Fruit fly (Drosophila melanogaster) whole organism, pupa: ENCODE data around the gene CG5439.

ENCODE experiments used
- CG10348 ChIP-seq: fragments of 200-800 bp; sonication (Bioruptor generic); IDR thresholded peaks from 2 replicates; pipeline ENCODE4 v1.3.6; 2022; ENCODE audit warnings: missing biosample characterization, missing genetic modification characterization
- CG12605 ChIP-seq: fragments of 200-800 bp; sonication (Bioruptor generic); IDR thresholded peaks from 2 replicates; pipeline ENCODE4 v1.3.6; 2022; ENCODE audit warnings: missing biosample characterization, missing genetic modification characterization
- CG13204 ChIP-seq: fragments of 200-800 bp; sonication (Bioruptor generic); optimal IDR thresholded peaks from 2 replicates; lab custom pipeline; 2018; ENCODE audit warnings: missing biosample characterization, mild to moderate bottlenecking, missing genetic modification characterization, moderate library complexity
- CG14655 ChIP-seq: fragments of 200-800 bp; sonication (Bioruptor generic); optimal IDR thresholded peaks from 3 replicates; lab custom pipeline; 2017; ENCODE audit warnings: mild to moderate bottlenecking, missing biosample characterization, missing genetic modification reagents, missing genetic modification characterization
- CG15710 ChIP-seq: fragments of 200-800 bp; sonication (Bioruptor generic); optimal IDR thresholded peaks from 2 replicates; lab custom pipeline; 2018; ENCODE audit warnings: missing biosample characterization, mild to moderate bottlenecking, missing genetic modification characterization, moderate library complexity
- CG17806 ChIP-seq: fragments of 200-800 bp; sonication (Bioruptor generic); optimal IDR thresholded peaks from 2 replicates; lab custom pipeline; 2018; ENCODE audit warnings: missing biosample characterization, mild to moderate bottlenecking, missing genetic modification characterization, moderate library complexity
- CG32121 ChIP-seq: fragments of 200-800 bp; sonication (Bioruptor generic); IDR thresholded peaks from 2 replicates; pipeline ENCODE4 v1.3.6; 2022; ENCODE audit warnings: missing biosample characterization, missing genetic modification characterization
- CG34367 ChIP-seq: fragments of 200-800 bp; sonication (Bioruptor generic); optimal IDR thresholded peaks from 2 replicates; lab custom pipeline; 2018; ENCODE audit warnings: missing biosample characterization, mild to moderate bottlenecking, missing genetic modification characterization
- CG4496 ChIP-seq: fragments of 200-800 bp; sonication (Bioruptor generic); IDR thresholded peaks from 3 replicates; pipeline ENCODE4 v1.3.6; 2022; ENCODE audit warnings: missing biosample characterization, missing genetic modification characterization
- CG8159 ChIP-seq: fragments of 200-800 bp; sonication (Bioruptor generic); optimal IDR thresholded peaks from 3 replicates; lab custom pipeline; 2018; ENCODE audit warnings: missing biosample characterization, mild to moderate bottlenecking, missing genetic modification characterization, moderate library complexity
- CG8301 ChIP-seq: fragments of 200-800 bp; sonication (Bioruptor generic); optimal IDR thresholded peaks from 2 replicates; lab custom pipeline; 2018; ENCODE audit warnings: missing biosample characterization, mild to moderate bottlenecking, missing genetic modification characterization
- CG9948 ChIP-seq: fragments of 200-800 bp; sonication (Bioruptor generic); optimal IDR thresholded peaks from 2 replicates; lab custom pipeline; 2018; ENCODE audit warnings: missing biosample characterization, mild to moderate bottlenecking, missing genetic modification characterization, moderate library complexity
- D1 ChIP-seq: fragments of 200-800 bp; sonication (Bioruptor generic); optimal IDR thresholded peaks from 2 replicates; lab custom pipeline; 2018; ENCODE audit warnings: missing biosample characterization, mild to moderate bottlenecking, missing genetic modification characterization, moderate library complexity
- EcR ChIP-seq: fragments of 200-800 bp; sonication (Bioruptor generic); optimal IDR thresholded peaks from 3 replicates; lab custom pipeline; 2019; ENCODE audit warnings: missing biosample characterization, missing genetic modification characterization, mild to moderate bottlenecking, moderate library complexity, missing genetic modification reagents
- Ets98B ChIP-seq: fragments of 200-800 bp; sonication (Bioruptor generic); IDR thresholded peaks from 2 replicates; pipeline ENCODE4 v1.3.6; 2022; ENCODE audit warnings: missing biosample characterization, missing genetic modification characterization
- Pif1A ChIP-seq: fragments of 200-800 bp; sonication (Bioruptor generic); optimal IDR thresholded peaks from 3 replicates; lab custom pipeline; 2016; ENCODE audit warnings: missing biosample characterization, missing genetic modification characterization
- Pif1B ChIP-seq: fragments of 200-800 bp; sonication (Bioruptor generic); optimal IDR thresholded peaks from 3 replicates; lab custom pipeline; 2016; ENCODE audit warnings: missing biosample characterization, missing genetic modification characterization
- Snoo ChIP-seq: fragments of 200-800 bp; sonication (Bioruptor generic); optimal IDR thresholded peaks from 3 replicates; lab custom pipeline; 2017; ENCODE audit warnings: missing biosample characterization, mild to moderate bottlenecking, missing genetic modification characterization, inconsistent platforms
- fd96Ca ChIP-seq: fragments of 200-800 bp; sonication (Bioruptor generic); IDR thresholded peaks from 3 replicates; pipeline ENCODE4 v1.3.6; 2022; ENCODE audit warnings: missing biosample characterization, missing genetic modification characterization
- gl ChIP-seq: fragments of 200-800 bp; sonication (Bioruptor generic); optimal IDR thresholded peaks from 2 replicates; lab custom pipeline; 2018; ENCODE audit warnings: missing biosample characterization, mild to moderate bottlenecking, missing genetic modification characterization
- rn ChIP-seq: fragments of 200-800 bp; sonication (Bioruptor generic); IDR thresholded peaks from 2 replicates; pipeline ENCODE4 v1.3.6; 2022; ENCODE audit warnings: missing biosample characterization, missing genetic modification characterization

CG5439 gene

dm6 chr2L:13165802-13166347, 11.1 kb upstream of the CG5439 start, which contains the start of gene DnaJ-H:
TSS of gene DnaJ-H (minus strand) at chr2L:13166072.
- no peak for TF ChIP-seq CG32121
- TF ChIP-seq CG12605 (GFP tag; lab: Robert Waterston, UW), result peak; percentile 17; the same call in 1 of the 2 replicates

- TF ChIP-seq D1 (no peak), CG15710 (no peak), rn (GFP tag; lab: Robert Waterston, UW) (no peak), CG4496 (GFP tag; lab: Robert Waterston, UW) (no peak), Pif1B (GFP tag; lab: Kevin White, UChicago) (no peak), CG8301 (tag; lab: Kevin White, UChicago) (no peak), CG17806 (tag; lab: Kevin White, UChicago) (no peak), CG12605 (GFP tag; lab: Robert Waterston, UW) (no peak)
- TF ChIP-seq, all 21 proteins: peak for 0
Observed at dm6 chr2L:13176123-13176522, 827 bp upstream of the CG5439 start, which contains the start of gene CG43925. TSS of gene CG43925 (plus strand) at chr2L:13176423.

dm6 chr2L:13179095-13179494, 2.1 kb downstream of the CG5439 start, which contains the start of gene Alg7:
TSS of gene Alg7 (plus strand) at chr2L:13179247.
- TF ChIP-seq EcR (GFP tag; lab: Kevin White, UChicago) (no peak), fd96Ca (GFP tag; lab: Robert Waterston, UW) (no peak), CG12605 (GFP tag; lab: Robert Waterston, UW) (no peak), gl (tag; lab: Kevin White, UChicago) (no peak), Ets98B (GFP tag; lab: Robert Waterston, UW) (no peak), D1 (no peak)

dm6 chr2L:13182415-13182814, 5.5 kb downstream of the CG5439 start, which contains the start of gene Mgat3:
TSS of gene Mgat3 (minus strand) at chr2L:13182596.
- TF ChIP-seq Pif1B (GFP tag; lab: Kevin White, UChicago) (no peak), CG4496 (GFP tag; lab: Robert Waterston, UW) (no peak), CG8159 (no peak), EcR (GFP tag; lab: Kevin White, UChicago) (no peak), Pif1A (no peak), Snoo (tag; lab: Kevin White, UChicago) (no peak), rn (GFP tag; lab: Robert Waterston, UW) (no peak), CG12605 (GFP tag; lab: Robert Waterston, UW) (no peak), CG14655 (GFP tag; lab: Kevin White, UChicago) (no peak), CG17806 (tag; lab: Kevin White, UChicago) (no peak), CG13204 (GFP tag; lab: Kevin White, UChicago) (no peak), fd96Ca (GFP tag; lab: Robert Waterston, UW) (no peak)
- TF ChIP-seq, all 21 proteins: peak for 0

- no peak for TF ChIP-seq CG34367 (tag; lab: Kevin White, UChicago)
Observed at dm6 chr2L:13183150-13183549, 6.2 kb downstream of the CG5439 start, which contains the start of gene Rsph1. TSS of gene Rsph1 (plus strand) at chr2L:13183450.

- no peak for TF ChIP-seq Pif1B (GFP tag; lab: Kevin White, UChicago)
- TF ChIP-seq EcR (GFP tag; lab: Kevin White, UChicago), result peak; percentile 91
Observed at dm6 chr2L:13190534-13190933, 13.6 kb downstream of the CG5439 start.

dm6 chr2L:13191052-13191678, 14.2 kb downstream of the CG5439 start:
- no peak for TF ChIP-seq CG8301 (tag; lab: Kevin White, UChicago)
- TF ChIP-seq Ets98B (GFP tag; lab: Robert Waterston, UW), result no peak
- TF ChIP-seq rn (GFP tag; lab: Robert Waterston, UW), result no peak
- TF ChIP-seq CG12605 (GFP tag; lab: Robert Waterston, UW), result no peak
- no peak for TF ChIP-seq CG4496 (GFP tag; lab: Robert Waterston, UW)
- TF ChIP-seq CG15710, result no peak
- no peak for TF ChIP-seq CG8159
- no peak for TF ChIP-seq D1

dm6 chr2L:13191894-13192293, 14.9 kb downstream of the CG5439 start, which contains the start of the genes CG16974 and Edem2:
TSS of gene CG16974 (minus strand) at chr2L:13191979.
TSS of gene Edem2 (plus strand) at chr2L:13192201.
- TF ChIP-seq EcR (GFP tag; lab: Kevin White, UChicago) (peak; percentile 28), Pif1B (GFP tag; lab: Kevin White, UChicago) (no peak), CG8159 (no peak), CG9948 (tag; lab: Kevin White, UChicago) (no peak), CG10348 (GFP tag; lab: Robert Waterston, UW) (no peak), gl (tag; lab: Kevin White, UChicago) (no peak), CG14655 (GFP tag; lab: Kevin White, UChicago) (no peak), Pif1A (no peak), Snoo (tag; lab: Kevin White, UChicago) (peak; percentile 53), CG32121 (peak; percentile 56; the same call in 1 of the 2 replicates), CG12605 (GFP tag; lab: Robert Waterston, UW) (no peak), CG8301 (tag; lab: Kevin White, UChicago) (no peak), CG15710 (peak; percentile 56), D1 (no peak), CG4496 (GFP tag; lab: Robert Waterston, UW) (peak; percentile 59; the same call in 1 of the 3 replicates), CG17806 (tag; lab: Kevin White, UChicago) (no peak), CG13204 (GFP tag; lab: Kevin White, UChicago) (no peak), CG34367 (tag; lab: Kevin White, UChicago) (no peak), Ets98B (GFP tag; lab: Robert Waterston, UW) (peak; percentile 60), rn (GFP tag; lab: Robert Waterston, UW) (peak; percentile 42; the same call in 1 of the 2 replicates), fd96Ca (GFP tag; lab: Robert Waterston, UW) (peak; percentile 71)
